Worm (Caenorhabditis elegans) whole organism, L3 larva: ENCODE results near the gene pges-2.

Experiments used
- R02D3.7 ChIP-seq: fragments of 150-350 bp; optimal IDR thresholded peaks from 2 replicates; lab custom pipeline; 2014; ENCODE audit warnings: missing biosample characterization, missing genetic modification characterization
- aly-2 ChIP-seq: fragments of 150-350 bp; optimal IDR thresholded peaks from 2 replicates; lab custom pipeline; 2014; ENCODE audit warnings: missing biosample characterization, missing genetic modification characterization
- ama-1 ChIP-seq: fragments of 150-350 bp; optimal IDR thresholded peaks from 2 replicates; lab custom pipeline; 2018
- ceh-28 ChIP-seq: fragments of 150-350 bp; optimal IDR thresholded peaks from 2 replicates; lab custom pipeline; 2014; ENCODE audit warnings: missing biosample characterization, missing genetic modification reagents, missing genetic modification characterization
- elt-3 ChIP-seq, 3 experiments: fragments of 150-350 bp in 1 of 3; sonication (generic microtip) in 2 of 3; optimal IDR thresholded peaks; 2 replicates in 2 of 3; 4 replicates in 1 of 3; lab custom pipeline; 2014 to 2017; ENCODE audit warnings: missing biosample characterization in 3 of 3, missing genetic modification characterization in 3 of 3
- fos-1 ChIP-seq: fragments of 150-350 bp; optimal IDR thresholded peaks from 2 replicates; lab custom pipeline; 2014; ENCODE audit warnings: missing biosample characterization, missing genetic modification characterization
- lin-15B ChIP-seq: fragments of 150-350 bp; optimal IDR thresholded peaks from 2 replicates; lab custom pipeline; 2014; ENCODE audit warnings: missing biosample characterization, missing genetic modification characterization
- lin-39 ChIP-seq: fragments of 150-350 bp; optimal IDR thresholded peaks from 2 replicates; lab custom pipeline; 2018; ENCODE audit warnings: missing biosample characterization, missing genetic modification reagents, missing genetic modification characterization
- nhr-11 ChIP-seq: fragments of 150-350 bp; optimal IDR thresholded peaks from 2 replicates; lab custom pipeline; 2014; ENCODE audit warnings: missing biosample characterization, missing genetic modification characterization
- nhr-237 ChIP-seq: fragments of 150-350 bp; optimal IDR thresholded peaks from 2 replicates; lab custom pipeline; 2014; ENCODE audit warnings: missing biosample characterization, missing genetic modification characterization
- skn-1 ChIP-seq: fragments of 150-350 bp; optimal IDR thresholded peaks from 2 replicates; lab custom pipeline; 2014; ENCODE audit warnings: missing biosample characterization, missing genetic modification characterization
- unc-39 ChIP-seq: sonication (generic microtip); optimal IDR thresholded peaks from 4 replicates; lab custom pipeline; 2017; ENCODE audit warnings: missing biosample characterization, missing genetic modification characterization

DNA sequence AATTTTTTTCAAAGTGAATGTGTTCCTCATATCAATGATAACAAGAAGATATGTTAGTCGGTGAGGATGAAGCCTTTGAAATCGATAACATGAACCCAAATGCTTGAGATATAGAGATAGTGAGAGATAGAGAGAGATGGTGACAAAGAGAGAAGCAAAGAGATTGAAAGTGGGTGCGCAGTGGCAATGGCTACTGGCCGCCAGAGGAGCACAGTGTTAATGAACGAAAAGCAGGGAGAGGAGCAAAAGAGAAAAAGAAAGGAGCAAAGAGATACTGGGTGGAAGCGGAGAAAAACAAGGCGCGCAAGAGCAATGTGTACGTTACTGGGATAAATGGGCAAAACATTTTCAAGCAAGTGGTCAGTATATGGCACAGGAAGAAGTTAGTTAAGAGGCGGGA is 23.0 kb downstream of the pges-2 start:
- TF ChIP-seq elt-3 (tag; optimal IDR thresholded peaks at IDR 0.05; lab: Kevin White, UChicago) (no peak), nhr-237 (tag; lab: Kevin White, UChicago) (no peak), unc-39 (tag; lab: Kevin White, UChicago) (no peak), ama-1 (lab: Kevin White, UChicago) (no peak), aly-2 (tag; lab: Kevin White, UChicago) (no peak), ceh-28 (tag; lab: Kevin White, UChicago) (peak; percentile 50), lin-15B (no peak), R02D3.7 (tag; lab: Kevin White, UChicago) (no peak), nhr-11 (no peak), lin-39 (tag; lab: Kevin White, UChicago) (peak; percentile 73), fos-1 (tag; lab: Kevin White, UChicago) (no peak), skn-1 (tag; lab: Kevin White, UChicago) (peak; percentile 56)
